Fruit fly (Drosophila melanogaster) S2 (cell line): ENCODE data around the gene Gr39a.

Experiments used
- CG8478 ChIP-seq: fragments of >200 bp; optimal IDR thresholded peaks from 2 replicates; lab custom pipeline; 2018
- CTCF ChIP-seq, 2 experiments: fragments of >200 bp; optimal IDR thresholded peaks; 2 replicates each; lab custom pipeline; 2018

Gene Gr39a

DNA sequence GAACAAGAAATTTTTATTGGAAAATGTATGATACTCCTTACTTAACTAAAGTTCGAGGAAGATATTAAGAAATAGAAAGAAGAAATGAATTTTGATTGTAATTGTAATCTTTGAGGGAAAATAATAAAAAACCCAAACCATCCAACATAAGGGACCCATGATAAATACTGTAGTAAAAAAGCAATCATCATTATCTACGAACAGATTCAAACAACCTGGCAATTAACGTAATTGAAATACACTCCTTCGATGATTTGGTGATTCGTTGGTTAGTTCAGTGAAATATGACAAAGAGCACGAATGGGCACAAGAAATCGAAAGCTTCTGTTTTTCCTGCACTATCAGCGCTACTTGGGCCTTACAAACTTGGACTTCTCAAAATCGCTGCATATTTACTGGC is at the start of gene Gr39a:
Gene Gr39a (plus strand): TSS at position 301 of the 400 bp plus-strand sequence.
- no peak for TF ChIP-seq CG8478 (lab: Kevin White, UChicago)
- no peak for TF ChIP-seq CTCF (optimal IDR thresholded peaks at IDR 0.05; lab: Kevin White, UChicago)

DNA sequence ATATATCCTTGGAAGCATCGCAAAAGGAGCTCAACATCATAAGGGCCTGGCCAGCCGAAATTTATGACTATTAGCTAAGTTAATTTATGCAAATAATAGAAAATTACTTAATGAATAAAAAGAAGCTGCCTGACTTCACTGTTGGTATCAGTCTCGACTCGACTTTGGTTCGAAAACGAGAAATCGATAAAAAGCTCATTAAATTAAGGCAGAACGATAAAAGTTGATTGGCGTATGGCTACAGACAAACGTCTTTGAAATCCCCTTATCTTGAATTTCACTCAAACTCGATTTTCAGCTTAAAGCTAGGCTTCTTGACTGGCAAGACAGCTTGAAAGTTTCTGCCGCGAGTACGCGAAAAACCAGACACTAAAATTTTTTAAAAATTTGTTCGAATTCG is 48.2 kb upstream of the Gr39a start:
- TF ChIP-seq CG8478 (lab: Kevin White, UChicago) (no peak), CTCF (optimal IDR thresholded peaks at IDR 0.05; lab: Kevin White, UChicago) (no peak)

DNA sequence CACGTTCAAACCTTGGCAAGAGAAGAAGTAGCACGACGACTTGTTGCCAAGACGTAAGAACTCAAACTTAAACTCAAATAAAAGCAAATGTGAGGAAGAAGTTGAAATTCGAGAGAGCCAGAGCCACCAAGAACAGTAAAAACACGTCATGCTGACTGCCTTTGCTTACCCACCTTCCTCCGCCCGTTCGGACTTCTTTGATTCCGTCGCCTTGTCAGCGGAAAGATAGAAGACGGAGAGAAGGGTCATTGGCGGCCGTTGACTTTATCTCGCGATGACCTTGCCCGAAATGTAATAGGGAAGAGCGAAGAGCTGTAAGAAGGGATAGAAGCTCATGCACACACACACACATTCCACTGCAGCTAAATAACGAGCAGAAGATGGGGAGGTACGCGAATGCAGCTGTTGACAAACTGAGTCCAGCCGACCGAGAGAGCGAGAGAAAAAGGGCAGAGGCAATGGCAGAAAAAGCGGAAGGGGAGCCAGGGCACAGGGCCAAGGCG is 46.5 kb upstream of the Gr39a start:
- TF ChIP-seq CTCF (optimal IDR thresholded peaks at IDR 0.05; lab: Kevin White, UChicago) (no peak), CG8478 (lab: Kevin White, UChicago) (no peak)

DNA sequence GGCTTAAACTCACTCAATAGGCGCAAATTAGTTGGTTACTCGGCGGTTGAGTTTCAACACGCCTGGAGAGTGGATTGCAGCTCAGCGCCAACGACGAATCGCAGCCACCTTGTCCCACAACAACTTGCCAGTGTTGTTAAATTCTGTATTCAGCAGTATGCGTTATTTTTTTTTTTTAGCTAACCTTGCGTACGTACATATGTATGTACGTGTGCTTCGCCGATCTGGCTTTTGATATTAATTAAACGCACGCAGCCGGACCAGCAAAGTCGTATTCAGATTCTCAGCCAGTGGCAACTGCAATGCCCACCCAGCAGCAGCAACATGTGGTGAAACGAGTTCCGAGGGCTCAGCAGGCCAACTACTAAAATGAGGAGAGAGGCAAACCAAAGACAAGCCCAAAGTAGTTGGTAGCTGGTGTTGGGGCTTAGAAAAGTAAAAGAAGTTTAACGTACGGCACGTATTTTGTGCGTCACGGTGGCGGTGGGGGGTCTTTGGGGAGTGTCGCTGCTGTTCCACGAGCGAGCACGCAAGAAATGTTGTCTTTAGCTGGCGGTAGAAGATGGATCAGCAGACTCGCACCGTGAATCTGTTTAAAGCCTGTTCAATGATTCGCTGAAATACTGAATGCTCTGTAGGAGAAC is 45.3 kb upstream of the Gr39a start:
- TF ChIP-seq CG8478 (lab: Kevin White, UChicago) (no peak), CTCF (optimal IDR thresholded peaks at IDR 0.05; lab: Kevin White, UChicago) (no peak)

DNA sequence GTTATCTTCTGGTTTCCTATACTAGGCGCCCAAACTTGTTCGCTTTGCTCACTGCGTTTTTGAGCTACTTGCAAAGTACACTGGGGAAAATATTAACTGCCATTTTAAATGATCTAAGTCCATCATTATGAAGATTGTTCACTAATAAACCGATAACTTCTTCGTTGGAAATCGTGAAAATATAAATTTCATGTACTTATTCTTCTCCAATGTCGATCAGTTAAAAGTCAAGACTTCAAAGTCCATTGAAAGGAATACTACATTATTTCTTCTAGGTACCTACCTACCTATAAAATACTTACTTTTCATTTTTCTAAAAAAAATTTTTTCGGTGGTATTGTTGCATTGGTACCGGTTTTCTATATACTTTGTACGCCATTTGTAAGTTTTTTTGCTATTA is 43.8 kb upstream of the Gr39a start:
- no peak for TF ChIP-seq CG8478 (lab: Kevin White, UChicago)

DNA sequence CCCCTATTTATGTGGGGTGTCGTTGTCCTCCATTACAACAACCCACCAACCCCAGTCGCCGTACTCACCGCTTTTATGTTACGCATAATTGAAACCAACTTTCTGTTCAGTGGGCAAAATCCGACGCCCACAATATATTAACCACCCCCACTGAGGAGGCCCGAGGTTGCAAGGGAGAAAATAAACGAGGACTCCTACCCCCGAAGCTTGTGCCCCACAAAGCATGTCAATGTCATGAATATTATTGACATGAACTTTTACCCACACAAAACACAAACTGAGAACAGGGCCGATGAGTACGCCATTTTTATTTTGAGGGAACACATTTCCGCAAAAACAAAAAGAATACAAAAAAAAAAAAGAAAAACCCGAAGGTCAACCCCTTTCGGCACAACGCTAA is 42.6 kb upstream of the Gr39a start:
- TF ChIP-seq CTCF (optimal IDR thresholded peaks at IDR 0.05; lab: Kevin White, UChicago): no peak

DNA sequence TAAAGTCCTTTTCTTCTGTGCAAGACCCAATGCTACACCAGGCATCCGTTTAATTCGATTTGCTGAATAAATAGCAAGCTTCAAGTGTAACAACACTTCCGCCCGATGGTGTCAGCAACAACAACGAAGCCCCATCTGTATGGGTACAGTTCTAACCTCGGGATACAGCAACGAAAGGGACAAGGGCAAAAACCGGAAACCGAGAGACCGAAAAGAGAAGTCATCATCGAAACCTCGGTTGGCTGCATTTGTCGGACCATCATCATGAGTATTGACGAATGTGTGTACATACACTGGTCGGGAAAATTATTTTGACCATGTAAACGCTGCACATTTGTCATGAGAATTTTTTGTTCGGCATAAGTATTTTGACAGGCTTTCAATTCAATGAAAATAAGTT is 41.7 kb upstream of the Gr39a start:
- no peak for TF ChIP-seq CG8478 (lab: Kevin White, UChicago)
- TF ChIP-seq CTCF (optimal IDR thresholded peaks at IDR 0.05; lab: Kevin White, UChicago): no peak

DNA sequence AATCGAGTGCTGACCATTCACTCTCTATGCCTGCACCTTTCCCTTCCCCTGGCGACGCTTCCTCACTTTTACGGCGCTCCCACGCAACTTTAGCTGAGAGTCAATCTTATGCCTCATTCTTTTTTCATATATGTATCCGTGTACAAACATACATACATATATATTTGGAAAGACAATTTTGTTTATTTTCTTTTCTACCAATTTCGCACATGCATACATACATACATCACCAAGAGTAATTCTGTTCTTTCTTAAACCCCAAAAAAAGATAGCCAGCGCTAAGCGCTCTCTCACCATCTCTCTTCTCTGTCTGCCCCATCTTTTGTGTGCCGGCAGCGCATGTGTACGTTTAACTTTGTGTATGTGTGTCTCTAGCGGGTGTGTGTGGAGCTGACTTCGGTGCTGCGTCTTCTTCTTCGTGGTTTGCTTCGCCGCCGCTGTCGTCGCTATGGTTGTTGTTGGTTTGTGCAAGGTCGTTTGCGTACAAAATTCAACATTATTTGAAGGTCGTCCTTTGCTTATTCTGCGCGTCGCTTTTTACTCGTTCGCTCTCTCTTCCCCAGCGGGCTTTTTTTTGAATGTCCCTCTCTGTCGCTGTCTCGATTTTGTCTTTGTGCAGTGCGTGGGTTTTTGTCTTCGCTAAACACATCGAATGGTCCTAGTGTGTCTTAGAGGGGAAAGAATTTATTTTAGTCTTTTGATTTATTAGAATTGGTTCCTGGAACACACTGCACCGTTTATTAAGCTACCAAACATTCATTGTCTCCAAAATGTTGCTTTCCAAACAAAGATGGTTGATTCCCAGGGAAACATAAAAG is 39.8 kb upstream of the Gr39a start:
- TF ChIP-seq CTCF (optimal IDR thresholded peaks at IDR 0.05; lab: Kevin White, UChicago): peak; percentile 9 to 37
- TF ChIP-seq CG8478 (lab: Kevin White, UChicago): no peak

DNA sequence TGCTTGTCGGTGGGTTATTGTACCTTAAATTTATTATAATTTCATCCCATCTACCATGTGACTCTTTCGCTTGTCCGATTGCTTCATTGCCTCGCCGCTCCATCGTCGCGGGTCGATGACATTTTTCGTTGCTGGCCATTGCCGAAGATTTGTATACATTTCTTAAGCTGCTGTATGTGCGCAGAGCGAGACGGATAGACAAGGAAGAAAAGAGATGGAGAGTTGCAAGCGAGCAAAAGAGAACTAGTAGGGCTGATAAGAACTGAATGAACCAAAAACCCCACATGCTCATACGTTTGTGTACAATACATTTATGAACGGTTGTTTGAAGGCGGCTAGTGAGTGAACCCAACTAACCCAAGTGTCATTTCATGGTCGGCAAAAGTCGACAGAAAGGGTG is 38.8 kb upstream of the Gr39a start:
- TF ChIP-seq CTCF (optimal IDR thresholded peaks at IDR 0.05; lab: Kevin White, UChicago) (no peak), CG8478 (lab: Kevin White, UChicago) (no peak)

DNA sequence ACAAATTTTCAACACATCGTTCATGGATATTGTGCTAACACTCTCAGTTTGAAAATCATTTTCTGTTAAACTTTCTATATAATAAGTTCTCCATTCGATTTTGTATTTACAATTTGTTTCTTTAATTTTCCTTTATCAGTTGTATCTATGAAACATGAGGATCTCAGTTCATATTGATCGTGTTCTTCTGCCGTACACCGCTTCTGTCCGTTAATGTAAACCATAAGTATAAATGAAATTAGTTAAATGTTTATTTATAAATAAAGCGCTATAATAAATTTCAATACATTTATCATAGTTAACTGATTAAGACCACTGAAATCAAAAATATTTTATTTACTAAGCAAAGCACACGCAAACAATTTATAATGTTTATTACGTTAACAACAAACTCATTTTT is 31.5 kb upstream of the Gr39a start:
- TF ChIP-seq CTCF (optimal IDR thresholded peaks at IDR 0.05; lab: Kevin White, UChicago) (no peak), CG8478 (lab: Kevin White, UChicago) (no peak)

DNA sequence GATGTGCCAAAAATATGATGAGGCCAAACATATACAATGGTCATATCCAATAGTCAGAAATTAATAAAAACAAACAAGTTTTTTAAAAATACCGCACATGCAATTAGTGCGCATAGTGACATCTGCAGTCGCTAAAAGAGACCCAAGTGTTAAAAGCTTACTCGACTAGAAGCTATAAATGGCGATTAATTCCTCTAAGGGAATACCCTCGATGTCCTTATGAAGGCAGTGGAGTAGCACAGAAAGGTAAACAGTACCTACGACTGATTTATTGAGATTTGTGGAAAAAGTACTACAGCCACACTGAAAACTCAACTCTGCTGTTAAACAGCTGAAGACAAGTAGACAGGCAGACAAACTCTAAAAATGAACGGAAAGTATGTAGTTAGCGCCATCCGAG is 29.7 kb upstream of the Gr39a start:
- no peak for TF ChIP-seq CTCF (optimal IDR thresholded peaks at IDR 0.05; lab: Kevin White, UChicago)
- no peak for TF ChIP-seq CG8478 (lab: Kevin White, UChicago)

DNA sequence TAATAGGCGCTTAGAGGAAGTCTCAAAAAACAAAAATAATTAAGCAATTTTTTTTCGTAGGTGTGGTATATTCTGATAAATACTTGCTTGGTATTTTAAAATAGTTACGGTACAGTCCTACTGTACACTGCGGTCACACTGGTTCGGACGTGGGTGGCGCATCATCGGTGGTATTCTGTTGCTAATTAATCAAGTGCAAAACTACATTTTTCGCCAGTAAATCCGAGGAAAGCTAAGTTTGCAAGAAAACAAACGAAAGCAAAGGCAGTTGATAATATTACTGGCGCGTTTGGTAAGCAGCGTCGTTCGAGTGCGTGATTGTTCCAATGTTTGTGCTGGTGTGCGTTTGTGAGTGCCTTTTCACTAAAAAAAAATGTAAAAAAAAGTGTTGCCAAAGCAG is 27.7 kb upstream of the Gr39a start, which contains the start of gene CG8671:
Gene CG8671 (plus strand): TSS at position 125 of the 400 bp plus-strand sequence.
- TF ChIP-seq CG8478 (lab: Kevin White, UChicago) (no peak), CTCF (optimal IDR thresholded peaks at IDR 0.05; lab: Kevin White, UChicago) (no peak)

DNA sequence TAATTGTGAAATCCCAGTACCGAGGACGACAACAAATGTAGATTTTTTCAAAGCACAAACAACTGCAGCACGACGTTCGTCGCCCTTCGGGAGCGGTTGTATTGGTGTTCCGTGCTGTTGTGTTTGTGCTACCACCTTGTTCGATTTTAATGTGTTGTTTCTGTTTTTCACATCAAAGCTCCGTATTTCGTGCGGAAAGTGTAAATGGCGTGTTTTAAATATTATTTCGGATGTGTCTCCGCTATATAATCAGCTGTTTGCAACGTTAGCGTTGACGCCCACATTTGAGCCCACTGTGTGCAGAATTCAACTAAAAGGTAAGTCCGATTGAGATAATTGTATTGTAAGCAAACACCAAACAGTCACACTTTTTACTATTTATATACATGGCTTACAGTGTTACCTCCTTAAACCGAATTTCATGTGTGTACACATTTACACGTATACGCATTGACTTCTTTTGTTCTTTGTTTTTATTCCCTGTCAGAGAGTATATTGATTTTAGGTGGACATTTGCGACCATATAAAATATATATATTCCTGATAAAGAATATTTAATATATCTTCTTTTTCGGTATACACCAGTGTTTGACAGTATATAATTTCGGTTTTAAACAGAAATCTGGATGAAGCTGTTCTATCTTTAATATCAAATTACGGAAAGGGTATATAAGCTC is 26.9 kb upstream of the Gr39a start:
- TF ChIP-seq CTCF (optimal IDR thresholded peaks at IDR 0.05; lab: Kevin White, UChicago) (peak in 1 of 2 experiments; percentile 37), CG8478 (lab: Kevin White, UChicago) (no peak)

DNA sequence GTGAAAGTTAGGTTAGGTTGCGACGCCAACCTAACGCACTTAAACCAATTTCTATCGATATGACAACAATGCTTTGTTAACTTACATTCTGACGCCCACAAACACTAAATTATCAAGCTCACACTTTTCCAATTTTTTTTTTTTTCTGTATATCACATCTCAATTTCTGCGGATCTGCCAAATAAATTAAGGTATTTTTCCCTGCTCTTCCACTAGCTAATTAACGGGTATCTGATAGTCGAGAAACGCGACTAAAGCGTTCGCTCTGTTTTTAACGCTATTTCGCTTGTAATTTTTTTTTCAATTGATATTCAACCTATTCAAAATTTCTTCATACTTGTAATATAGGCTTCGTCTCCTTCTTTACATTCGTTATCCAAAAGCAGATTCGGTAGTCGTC is 24.3 kb upstream of the Gr39a start:
- TF ChIP-seq CG8478 (lab: Kevin White, UChicago): no peak
- TF ChIP-seq CTCF (optimal IDR thresholded peaks at IDR 0.05; lab: Kevin White, UChicago): no peak

DNA sequence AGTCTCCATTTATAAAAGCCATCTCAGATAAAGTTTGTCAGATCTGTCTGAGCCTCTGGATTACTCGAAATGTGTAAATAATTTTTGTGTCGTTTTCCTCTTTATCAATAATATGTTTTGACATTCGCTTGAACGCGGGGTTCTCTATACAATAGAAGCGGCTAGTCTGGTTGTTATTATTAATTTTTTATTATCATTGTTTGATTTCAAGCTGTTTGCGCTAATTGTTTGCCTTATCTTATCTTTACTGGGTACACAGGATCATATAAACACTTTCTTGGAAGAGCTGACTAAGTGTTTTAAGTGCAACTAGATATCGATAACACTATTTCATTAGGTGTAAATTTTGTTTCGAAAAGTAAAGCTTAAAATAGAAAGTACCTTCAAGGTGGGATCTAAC is 22.4 kb upstream of the Gr39a start:
- no peak for TF ChIP-seq CG8478 (lab: Kevin White, UChicago)
- TF ChIP-seq CTCF (optimal IDR thresholded peaks at IDR 0.05; lab: Kevin White, UChicago): no peak
